Fruit fly (Drosophila melanogaster): ENCODE data around the gene MnM.

The MnM gene

dm6 chr3L:3225769-3226457 lies 47.5 kb upstream of the MnM start (continued):
- TF ChIP-seq dl (GFP tag; optimal IDR thresholded peaks at IDR 0.05; ENCODE audit: insufficient read depth in 1 of 2, partially characterized antibody in 2 of 2): peak in 1 of 2 experiments; percentile 92
- TF ChIP-seq Myc (optimal IDR thresholded peaks at IDR 0.05): no peak
- TF ChIP-seq N (GFP tag; optimal IDR thresholded peaks at IDR 0.05): no peak
- no peak for TF ChIP-seq CG9705 (GFP tag; optimal IDR thresholded peaks at IDR 0.05)

- TF ChIP-seq h (GFP tag; optimal IDR thresholded peaks at IDR 0.05) (peak; percentile 13), dl (GFP tag; optimal IDR thresholded peaks at IDR 0.05; ENCODE audit: insufficient read depth in 1 of 2, partially characterized antibody in 2 of 2) (no peak), Jra (GFP tag; optimal IDR thresholded peaks at IDR 0.05) (peak; percentile 27), Rel (GFP tag; optimal IDR thresholded peaks at IDR 0.05) (no peak), Rel (tag; optimal IDR thresholded peaks at IDR 0.05) (peak; percentile 97), foxo (GFP tag; optimal IDR thresholded peaks at IDR 0.05) (peak in 1 of 2 experiments; percentile 17), CG32264 (GFP tag; optimal IDR thresholded peaks at IDR 0.05) (no peak), rgr (GFP tag; optimal IDR thresholded peaks at IDR 0.05) (peak; percentile 36), Sp1 (GFP tag; optimal IDR thresholded peaks at IDR 0.05) (peak; percentile 6)
Measured at dm6 chr3L:3224740-3225719, 46.6 kb upstream of the MnM start, which contains the start of gene Larp4B. Larp4B (plus strand) TSS chr3L:3224838.

dm6 chr3L:3223390-3223914 lies 45.1 kb upstream of the MnM start:
- TF ChIP-seq fru (GFP tag; optimal IDR thresholded peaks at IDR 0.05) (no peak), Mio (GFP tag; optimal IDR thresholded peaks at IDR 0.05) (no peak), Rel (GFP tag; optimal IDR thresholded peaks at IDR 0.05) (no peak), Rel (tag; optimal IDR thresholded peaks at IDR 0.05) (no peak), usp (GFP tag; optimal IDR thresholded peaks at IDR 0.05) (no peak), N (GFP tag; optimal IDR thresholded peaks at IDR 0.05) (no peak), GATAd (GFP tag; optimal IDR thresholded peaks at IDR 0.05) (no peak), CG9705 (GFP tag; optimal IDR thresholded peaks at IDR 0.05) (no peak), dsf (GFP tag; optimal IDR thresholded peaks at IDR 0.05; ENCODE audit: borderline replicate concordance) (no peak), lola (GFP tag; optimal IDR thresholded peaks at IDR 0.05) (no peak), Abd-B (GFP tag; optimal IDR thresholded peaks at IDR 0.05) (no peak), sv (GFP tag; optimal IDR thresholded peaks at IDR 0.05) (no peak), h (GFP tag; optimal IDR thresholded peaks at IDR 0.05) (no peak), Myc (optimal IDR thresholded peaks at IDR 0.05) (no peak), HLH106 (tag; optimal IDR thresholded peaks at IDR 0.05) (no peak), psq (GFP tag; optimal IDR thresholded peaks at IDR 0.05) (no peak), CG32264 (GFP tag; optimal IDR thresholded peaks at IDR 0.05) (no peak), foxo (GFP tag; optimal IDR thresholded peaks at IDR 0.05) (no peak), Hr78 (GFP tag; optimal IDR thresholded peaks at IDR 0.05) (no peak), tai (GFP tag; optimal IDR thresholded peaks at IDR 0.05) (no peak)

- TF ChIP-seq Hr78 (GFP tag; optimal IDR thresholded peaks at IDR 0.05) (no peak), foxo (GFP tag; optimal IDR thresholded peaks at IDR 0.05) (peak in 1 of 2 experiments; percentile 90), rgr (GFP tag; optimal IDR thresholded peaks at IDR 0.05) (peak; percentile 96), HLH106 (tag; optimal IDR thresholded peaks at IDR 0.05) (peak; percentile 86), sage (GFP tag; optimal IDR thresholded peaks at IDR 0.05) (no peak), Hr83 (GFP tag; optimal IDR thresholded peaks at IDR 0.05; ENCODE audit: poor library complexity, severe bottlenecking) (peak; percentile 99), fru (GFP tag; optimal IDR thresholded peaks at IDR 0.05) (peak; percentile 55), dmrt93B (GFP tag; optimal IDR thresholded peaks at IDR 0.05) (peak; percentile 96), brk (GFP tag; optimal IDR thresholded peaks at IDR 0.05) (no peak), Sp1 (GFP tag; optimal IDR thresholded peaks at IDR 0.05) (peak; percentile 91), Dfd (GFP tag; optimal IDR thresholded peaks at IDR 0.05) (no peak), Vsx2 (GFP tag; optimal IDR thresholded peaks at IDR 0.05; ENCODE audit: partially characterized antibody) (no peak), GATAd (GFP tag; optimal IDR thresholded peaks at IDR 0.05) (no peak), pan (optimal IDR thresholded peaks at IDR 0.05) (no peak), N (GFP tag; optimal IDR thresholded peaks at IDR 0.05) (no peak), Jra (GFP tag; optimal IDR thresholded peaks at IDR 0.05) (peak; percentile 84), Hnf4 (GFP tag; optimal IDR thresholded peaks at IDR 0.05) (peak; percentile 82), br (GFP tag; optimal IDR thresholded peaks at IDR 0.05) (peak; percentile 66), Dif (GFP tag; optimal IDR thresholded peaks at IDR 0.05; ENCODE audit: partially characterized antibody) (peak; percentile 14), jim (GFP tag; optimal IDR thresholded peaks at IDR 0.05) (no peak), ey (GFP tag; optimal IDR thresholded peaks at IDR 0.05) (peak; percentile 66), psq (GFP tag; optimal IDR thresholded peaks at IDR 0.05) (peak; percentile 75), CG32264 (GFP tag; optimal IDR thresholded peaks at IDR 0.05) (peak; percentile 65), Rel (GFP tag; optimal IDR thresholded peaks at IDR 0.05) (no peak), Rel (tag; optimal IDR thresholded peaks at IDR 0.05) (peak; percentile 59), CrebA (GFP tag; optimal IDR thresholded peaks at IDR 0.05; ENCODE audit: borderline replicate concordance) (no peak), Myc (optimal IDR thresholded peaks at IDR 0.05) (peak; percentile 65)
Measured at dm6 chr3L:3222643-3223389, 44.4 kb upstream of the MnM start, which contains the start of the genes RpL28 and eIF1. RpL28 (minus strand) TSS chr3L:3222960. eIF1 (plus strand) TSS chr3L:3223341.
